Worm (Caenorhabditis elegans) whole organism, young adult: ENCODE results near the gene lips-5.

ENCODE experiments used
- B0019.2 ChIP-seq: fragments of 200-800 bp; sonication (Bioruptor generic); conservative IDR thresholded peaks from 2 replicates; pipeline ENCODE4 v1.3.6; 2022; ENCODE audit warnings: missing genetic modification reagents, missing genetic modification characterization, missing compliant biosample characterization
- C06A6.2 ChIP-seq: fragments of 200-800 bp; sonication (Bioruptor generic); conservative IDR thresholded peaks from 2 replicates; pipeline ENCODE4 v1.3.6; 2022; ENCODE audit warnings: missing genetic modification characterization, missing compliant biosample characterization
- F22D6.2 ChIP-seq: sonication (generic microtip); optimal IDR thresholded peaks from 2 replicates; lab custom pipeline; 2016; ENCODE audit warnings: mild to moderate bottlenecking, missing genetic modification characterization, missing compliant biosample characterization
- F23B12.7 ChIP-seq: sonication (generic microtip); optimal IDR thresholded peaks from 2 replicates; lab custom pipeline; 2017; ENCODE audit warnings: missing genetic modification characterization, mild to moderate bottlenecking, missing compliant biosample characterization, antibody characterized with exemption, moderate library complexity; ENCODE audit not compliant: insufficient read depth
- F33H1.4 ChIP-seq: fragments of 200-800 bp; sonication (Bioruptor generic); IDR thresholded peaks from 2 replicates; pipeline ENCODE4 v1.3.6; 2022; ENCODE audit warnings: missing genetic modification reagents, missing genetic modification characterization, missing compliant biosample characterization
- F37B4.10 ChIP-seq: fragments of 200-800 bp; sonication (Bioruptor generic); IDR thresholded peaks from 2 replicates; pipeline ENCODE4 v1.3.6; 2022; ENCODE audit warnings: missing genetic modification characterization, missing compliant biosample characterization
- F39B2.1 ChIP-seq: fragments of 200-800 bp; sonication (Bioruptor generic); IDR thresholded peaks from 2 replicates; pipeline ENCODE4 v1.3.6; 2022; ENCODE audit warnings: missing genetic modification reagents, missing genetic modification characterization, missing compliant biosample characterization
- F52B5.7 ChIP-seq: sonication (generic microtip); optimal IDR thresholded peaks from 2 replicates; lab custom pipeline; 2016; ENCODE audit warnings: mild to moderate bottlenecking, missing genetic modification characterization, missing compliant biosample characterization
- F57A8.1 ChIP-seq: fragments of 200-800 bp; sonication (Bioruptor generic); optimal IDR thresholded peaks from 2 replicates; lab custom pipeline; 2018; ENCODE audit warnings: mild to moderate bottlenecking, missing genetic modification characterization, moderate library complexity, missing compliant biosample characterization
- F57C9.4 ChIP-seq: sonication (generic microtip); optimal IDR thresholded peaks from 2 replicates; lab custom pipeline; 2017; ENCODE audit warnings: mild to moderate bottlenecking, missing genetic modification characterization, missing compliant biosample characterization
- K12H6.12 ChIP-seq: fragments of 200-800 bp; sonication (Bioruptor generic); optimal IDR thresholded peaks from 2 replicates; lab custom pipeline; 2018; ENCODE audit warnings: mild to moderate bottlenecking, missing genetic modification characterization, missing compliant biosample characterization
- T07F8.4 ChIP-seq: sonication (generic microtip); optimal IDR thresholded peaks from 2 replicates; lab custom pipeline; 2016; ENCODE audit warnings: mild to moderate bottlenecking, missing genetic modification characterization, moderate library complexity, missing compliant biosample characterization
- T26A5.8 ChIP-seq: sonication (generic microtip); optimal IDR thresholded peaks from 2 replicates; lab custom pipeline; 2016; ENCODE audit warnings: missing genetic modification characterization, missing compliant biosample characterization
- Y53F4B.3 ChIP-seq: fragments of 200-800 bp; sonication (Bioruptor generic); IDR thresholded peaks from 2 replicates; pipeline ENCODE4 v1.3.6; 2022; ENCODE audit warnings: missing genetic modification reagents, missing genetic modification characterization, missing compliant biosample characterization
- ZK185.1 ChIP-seq: sonication (generic microtip); optimal IDR thresholded peaks from 2 replicates; lab custom pipeline; 2016; ENCODE audit warnings: mild to moderate bottlenecking, missing genetic modification characterization, missing compliant biosample characterization; ENCODE audit not compliant: poor library complexity, severe bottlenecking
- atf-7 ChIP-seq: sonication (generic microtip); optimal IDR thresholded peaks from 2 replicates; lab custom pipeline; 2017; ENCODE audit warnings: mild to moderate bottlenecking, missing genetic modification characterization, missing compliant biosample characterization
- attf-5 ChIP-seq: fragments of 200-800 bp; sonication (Bioruptor generic); optimal IDR thresholded peaks from 2 replicates; lab custom pipeline; 2018; ENCODE audit warnings: mild to moderate bottlenecking, missing genetic modification characterization, missing compliant biosample characterization
- bed-2 ChIP-seq: fragments of 200-800 bp; sonication (Bioruptor generic); IDR thresholded peaks from 2 replicates; pipeline ENCODE4 v1.3.6; 2022; ENCODE audit warnings: missing genetic modification reagents, missing genetic modification characterization, missing compliant biosample characterization
- ceh-40 ChIP-seq: fragments of 200-800 bp; sonication (Bioruptor generic); IDR thresholded peaks from 2 replicates; pipeline ENCODE4 v1.3.6; 2022; ENCODE audit warnings: missing genetic modification characterization, missing compliant biosample characterization
- dpl-1 ChIP-seq: fragments of 150-350 bp; optimal IDR thresholded peaks from 2 replicates; lab custom pipeline; 2014; ENCODE audit warnings: missing biosample characterization, missing genetic modification reagents, missing genetic modification characterization
- efl-1 ChIP-seq: fragments of 150-350 bp; optimal IDR thresholded peaks from 2 replicates; lab custom pipeline; 2014; ENCODE audit warnings: missing biosample characterization, missing genetic modification reagents, missing genetic modification characterization
- egl-44 ChIP-seq: fragments of 200-800 bp; sonication (Bioruptor generic); IDR thresholded peaks from 2 replicates; pipeline ENCODE4 v1.3.6; 2022; ENCODE audit warnings: missing genetic modification reagents, missing genetic modification characterization, missing compliant biosample characterization
- egrh-3 ChIP-seq: fragments of 200-800 bp; sonication (Bioruptor generic); IDR thresholded peaks from 2 replicates; pipeline ENCODE4 v1.3.6; 2022; ENCODE audit warnings: missing genetic modification reagents, missing genetic modification characterization, missing compliant biosample characterization
- hlh-12 ChIP-seq: sonication (generic microtip); optimal IDR thresholded peaks from 2 replicates; lab custom pipeline; 2016; ENCODE audit warnings: missing genetic modification characterization, missing compliant biosample characterization
- hmg-1.2 ChIP-seq: fragments of 200-800 bp; sonication (Bioruptor generic); IDR thresholded peaks from 2 replicates; pipeline ENCODE4 v1.3.6; 2022; ENCODE audit warnings: missing genetic modification reagents, missing genetic modification characterization, missing compliant biosample characterization
- hmg-20 ChIP-seq: fragments of 200-800 bp; sonication (Bioruptor generic); IDR thresholded peaks from 2 replicates; pipeline ENCODE4 v1.3.6; 2022; ENCODE audit warnings: missing genetic modification reagents, missing genetic modification characterization, missing compliant biosample characterization
- hsf-1 ChIP-seq: fragments of 200-800 bp; sonication (Bioruptor generic); IDR thresholded peaks from 2 replicates; pipeline ENCODE4 v1.3.6; 2022; ENCODE audit warnings: missing genetic modification reagents, missing genetic modification characterization, missing compliant biosample characterization
- lag-1 ChIP-seq: fragments of 200-800 bp; sonication (Bioruptor generic); IDR thresholded peaks from 2 replicates; pipeline ENCODE4 v1.3.6; 2022; ENCODE audit warnings: missing genetic modification reagents, missing genetic modification characterization, missing compliant biosample characterization
- let-526 ChIP-seq: fragments of 200-800 bp; sonication (Bioruptor generic); IDR thresholded peaks from 2 replicates; pipeline ENCODE4 v1.3.6; 2022; ENCODE audit warnings: missing genetic modification reagents, missing genetic modification characterization, missing compliant biosample characterization
- lin-35 ChIP-seq, 3 experiments: fragments of 150-350 bp in 2 of 3; sonication (generic microtip) in 1 of 3; optimal IDR thresholded peaks; 2 replicates each; lab custom pipeline; 2014 to 2018; ENCODE audit warnings: missing biosample characterization in 3 of 3, missing genetic modification characterization in 3 of 3, missing genetic modification reagents in 3 of 3
- lin-54 ChIP-seq: fragments of 200-800 bp; sonication (Bioruptor generic); optimal IDR thresholded peaks from 2 replicates; lab custom pipeline; 2018; ENCODE audit warnings: mild to moderate bottlenecking, missing genetic modification characterization, missing compliant biosample characterization
- lsl-1 ChIP-seq: fragments of 200-800 bp; sonication (Bioruptor generic); optimal IDR thresholded peaks from 2 replicates; lab custom pipeline; 2018; ENCODE audit warnings: mild to moderate bottlenecking, missing genetic modification characterization, moderate library complexity, missing compliant biosample characterization
- lsy-27 ChIP-seq: sonication (generic microtip); optimal IDR thresholded peaks from 2 replicates; lab custom pipeline; 2017; ENCODE audit warnings: missing genetic modification characterization, mild to moderate bottlenecking, missing compliant biosample characterization, antibody characterized with exemption, missing genotype, borderline replicate concordance; ENCODE audit not compliant: insufficient read depth
- madf-3 ChIP-seq: fragments of 200-800 bp; sonication (Bioruptor generic); IDR thresholded peaks from 2 replicates; pipeline ENCODE4 v1.3.6; 2022; ENCODE audit warnings: missing genetic modification reagents, missing genetic modification characterization, missing compliant biosample characterization
- mel-28 ChIP-seq: sonication (generic microtip); optimal IDR thresholded peaks from 2 replicates; lab custom pipeline; 2016; ENCODE audit warnings: borderline replicate concordance, mild to moderate bottlenecking, missing genetic modification characterization, missing compliant biosample characterization
- mes-4 ChIP-seq: sonication (generic microtip); optimal IDR thresholded peaks from 2 replicates; lab custom pipeline; 2016; ENCODE audit warnings: missing genotype, missing genetic modification characterization, missing compliant biosample characterization
- nfya-2 ChIP-seq: fragments of 200-800 bp; sonication (Bioruptor generic); IDR thresholded peaks from 2 replicates; pipeline ENCODE4 v1.3.6; 2022; ENCODE audit warnings: missing genetic modification reagents, missing genetic modification characterization, missing compliant biosample characterization
- nhr-179 ChIP-seq: sonication (generic microtip); optimal IDR thresholded peaks from 2 replicates; lab custom pipeline; 2016; ENCODE audit warnings: mild to moderate bottlenecking, missing genetic modification characterization, missing compliant biosample characterization
- nhr-80 ChIP-seq: sonication (generic microtip); optimal IDR thresholded peaks from 2 replicates; lab custom pipeline; 2016; ENCODE audit warnings: missing genetic modification characterization, missing compliant biosample characterization
- repo-1 ChIP-seq: sonication (generic microtip); optimal IDR thresholded peaks from 2 replicates; lab custom pipeline; 2017; ENCODE audit warnings: mild to moderate bottlenecking, missing genetic modification characterization, missing compliant biosample characterization
- sea-2 ChIP-seq: fragments of 200-800 bp; sonication (Bioruptor generic); IDR thresholded peaks from 2 replicates; pipeline ENCODE4 v1.3.6; 2022; ENCODE audit warnings: missing genetic modification characterization, missing compliant biosample characterization
- snpc-3.4 ChIP-seq: sonication (generic microtip); optimal IDR thresholded peaks from 2 replicates; lab custom pipeline; 2017; ENCODE audit warnings: missing genetic modification characterization, mild to moderate bottlenecking, missing compliant biosample characterization, antibody characterized with exemption, moderate library complexity, missing genotype, missing genetic modification reagents
- snpc-4 ChIP-seq, 5 experiments: fragments of 150-350 bp in 1 of 5; sonication (generic microtip) in 4 of 5; optimal IDR thresholded peaks; 2 replicates each; lab custom pipeline; 2014 to 2018; ENCODE audit warnings: missing genetic modification characterization in 5 of 5, missing biosample characterization in 3 of 5, antibody characterized with exemption in 2 of 5, mild to moderate bottlenecking in 2 of 5, missing compliant biosample characterization in 2 of 5, missing genotype in 2 of 5, moderate library complexity in 2 of 5, missing genetic modification reagents in 1 of 5
- somi-1 ChIP-seq: fragments of 200-800 bp; sonication (Bioruptor generic); optimal IDR thresholded peaks from 2 replicates; lab custom pipeline; 2018; ENCODE audit warnings: mild to moderate bottlenecking, missing genetic modification characterization, missing compliant biosample characterization
- tbx-9 ChIP-seq: sonication (generic microtip); optimal IDR thresholded peaks from 2 replicates; lab custom pipeline; 2016; ENCODE audit warnings: borderline replicate concordance, missing genetic modification characterization, inconsistent platforms, missing compliant biosample characterization
- unc-62 ChIP-seq: fragments of 150-350 bp; optimal IDR thresholded peaks from 2 replicates; lab custom pipeline; 2014; ENCODE audit warnings: missing biosample characterization, missing genetic modification reagents, missing genetic modification characterization

lips-5 gene

DNA sequence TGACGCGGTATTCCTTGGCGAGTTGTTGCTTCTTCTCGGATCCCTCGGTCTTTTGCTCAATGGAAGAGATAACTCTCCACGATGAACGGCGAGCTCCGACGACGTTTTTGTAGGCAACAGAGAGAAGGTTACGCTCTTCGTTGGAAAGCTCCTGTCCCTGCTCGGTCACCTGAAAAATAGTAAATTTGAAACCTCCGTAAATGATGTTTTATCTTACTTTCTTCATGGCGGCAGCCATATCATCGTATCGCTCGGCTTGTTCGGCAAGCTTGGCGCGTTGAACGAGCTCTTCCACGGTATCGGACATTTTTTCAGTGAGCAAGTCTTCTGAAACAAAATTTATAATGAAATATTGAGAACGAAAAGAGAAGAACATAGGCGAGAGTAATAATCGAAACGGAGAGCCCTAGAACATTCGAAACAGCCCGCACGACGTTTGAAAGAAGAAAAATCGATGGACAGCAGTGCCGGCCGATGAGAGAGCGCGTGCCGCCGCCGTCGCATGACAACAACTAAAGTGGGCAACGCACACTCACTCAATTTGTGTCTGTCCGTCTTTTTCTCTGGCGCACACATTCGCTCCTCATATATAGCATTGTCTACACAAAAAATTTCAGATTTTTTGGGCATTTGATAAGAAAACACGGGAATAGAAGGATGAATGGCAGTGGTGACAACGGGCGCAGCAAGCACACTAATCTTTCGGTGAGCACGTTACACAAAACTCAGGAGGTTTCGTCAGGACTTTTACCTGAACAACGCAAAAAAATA lies 48.2 kb upstream of the lips-5 start, which contains the start of the genes par-5 and M117.3 (continued):
- TF ChIP-seq T26A5.8 (tag; lab: Kevin White, UChicago): no peak
- 0 out of 2 replicates have a peak, but pooled peaks have one; percentile 26 for TF ChIP-seq sea-2 (GFP tag; lab: Robert Waterston, UW)
- no peak for TF ChIP-seq snpc-4 (GFP tag; optimal IDR thresholded peaks at IDR 0.05; lab: Kevin White, UChicago)
- peak in 3 of 4 experiments; percentile 5 to 18 (median 15) for TF ChIP-seq snpc-4 (tag; optimal IDR thresholded peaks at IDR 0.05; lab: Kevin White, UChicago)
- peak; percentile 76 for TF ChIP-seq hsf-1 (GFP tag; lab: Robert Waterston, UW)
- no peak for TF ChIP-seq hmg-20 (GFP tag; lab: Robert Waterston, UW)
- no peak for TF ChIP-seq hlh-12 (tag; lab: Kevin White, UChicago)
- no peak for TF ChIP-seq repo-1 (tag; lab: Kevin White, UChicago)
- TF ChIP-seq snpc-3.4 (tag; lab: Kevin White, UChicago): no peak
- TF ChIP-seq F37B4.10 (GFP tag; lab: Robert Waterston, UW): no peak
- no peak for TF ChIP-seq nfya-2 (GFP tag; lab: Robert Waterston, UW)
- no peak for TF ChIP-seq ceh-40 (GFP tag; lab: Robert Waterston, UW)
- no peak for TF ChIP-seq lsy-27
- peak; percentile 92 for TF ChIP-seq nhr-80 (tag; lab: Kevin White, UChicago)
- TF ChIP-seq madf-3 (GFP tag; lab: Robert Waterston, UW): no peak; the same call in 1 of the 2 replicates
- TF ChIP-seq F22D6.2: peak; percentile 19
- TF ChIP-seq C06A6.2 (GFP tag; lab: Robert Waterston, UW): peak; percentile 60; the same call in 1 of the 2 replicates
- no peak for TF ChIP-seq mel-28 (tag; lab: Kevin White, UChicago)
- TF ChIP-seq lin-35 (GFP tag; optimal IDR thresholded peaks at IDR 0.05; lab: Kevin White, UChicago): peak in 1 of 3 experiments; percentile 73
- TF ChIP-seq lsl-1 (GFP tag; lab: Kevin White, UChicago): no peak
- TF ChIP-seq unc-62 (GFP tag; lab: Kevin White, UChicago): no peak
- TF ChIP-seq K12H6.12 (tag; lab: Kevin White, UChicago): peak; percentile 76
- no peak for TF ChIP-seq bed-2 (GFP tag; lab: Robert Waterston, UW)
- TF ChIP-seq tbx-9 (tag; lab: Kevin White, UChicago): no peak
- no peak for TF ChIP-seq Y53F4B.3
- no peak for TF ChIP-seq dpl-1
- TF ChIP-seq somi-1 (GFP tag; lab: Kevin White, UChicago): peak; percentile 52
- TF ChIP-seq ZK185.1: peak; percentile 57
- no peak for TF ChIP-seq egrh-3 (GFP tag; lab: Robert Waterston, UW)
- TF ChIP-seq F23B12.7: no peak
- no peak for TF ChIP-seq F57C9.4 (tag; lab: Kevin White, UChicago)
- peak; percentile 73 for TF ChIP-seq T07F8.4
- TF ChIP-seq let-526 (GFP tag; lab: Robert Waterston, UW): no peak
- peak; percentile 26 for TF ChIP-seq F52B5.7 (tag; lab: Kevin White, UChicago)
- no peak for TF ChIP-seq F39B2.1 (GFP tag; lab: Robert Waterston, UW)
- TF ChIP-seq F57A8.1 (GFP tag; lab: Kevin White, UChicago): no peak
- peak; percentile 90 for TF ChIP-seq egl-44 (GFP tag; lab: Robert Waterston, UW)
- peak; percentile 68 for TF ChIP-seq lin-54
- no peak for TF ChIP-seq mes-4 (tag; lab: Kevin White, UChicago)
- TF ChIP-seq hmg-1.2 (GFP tag; lab: Robert Waterston, UW): peak; percentile 62; the same call in 1 of the 2 replicates
- TF ChIP-seq efl-1 (GFP tag; lab: Kevin White, UChicago): no peak
- TF ChIP-seq F33H1.4: no peak; the same call in 1 of the 2 replicates
- TF ChIP-seq attf-5 (GFP tag; lab: Kevin White, UChicago): peak; percentile 88
- TF ChIP-seq lag-1 (GFP tag; lab: Robert Waterston, UW): no peak
- TF ChIP-seq B0019.2: peak; percentile 40; the same call in 1 of the 2 replicates
- peak; percentile 69 for TF ChIP-seq atf-7 (tag; lab: Kevin White, UChicago)
- no peak for TF ChIP-seq nhr-179 (tag; lab: Kevin White, UChicago)
- TF ChIP-seq, all 124 proteins: peak for 55
